Worm (Caenorhabditis elegans) whole organism, L2 larva: ENCODE data around the gene T13A10.64.

Experiments used
- ama-1 ChIP-seq: fragments of 150-350 bp; optimal IDR thresholded peaks from 2 replicates; lab custom pipeline; 2018; ENCODE audit warnings: inconsistent platforms
- lsy-2 ChIP-seq, 2 experiments: fragments of 150-350 bp in 1 of 2; sonication (generic microtip) in 1 of 2; optimal IDR thresholded peaks; 2 replicates each; lab custom pipeline; 2014 to 2017; ENCODE audit warnings: missing biosample characterization in 2 of 2, missing genetic modification characterization in 2 of 2
- nhr-77 ChIP-seq: fragments of 150-350 bp; optimal IDR thresholded peaks from 2 replicates; lab custom pipeline; 2014; ENCODE audit warnings: missing biosample characterization, missing genetic modification characterization
- snpc-4 ChIP-seq: fragments of 150-350 bp; optimal IDR thresholded peaks from 2 replicates; lab custom pipeline; 2014; ENCODE audit warnings: missing biosample characterization, missing genetic modification characterization
- zag-1 ChIP-seq: fragments of 150-350 bp; optimal IDR thresholded peaks from 2 replicates; lab custom pipeline; 2014; ENCODE audit warnings: missing biosample characterization, missing genetic modification characterization

DNA sequence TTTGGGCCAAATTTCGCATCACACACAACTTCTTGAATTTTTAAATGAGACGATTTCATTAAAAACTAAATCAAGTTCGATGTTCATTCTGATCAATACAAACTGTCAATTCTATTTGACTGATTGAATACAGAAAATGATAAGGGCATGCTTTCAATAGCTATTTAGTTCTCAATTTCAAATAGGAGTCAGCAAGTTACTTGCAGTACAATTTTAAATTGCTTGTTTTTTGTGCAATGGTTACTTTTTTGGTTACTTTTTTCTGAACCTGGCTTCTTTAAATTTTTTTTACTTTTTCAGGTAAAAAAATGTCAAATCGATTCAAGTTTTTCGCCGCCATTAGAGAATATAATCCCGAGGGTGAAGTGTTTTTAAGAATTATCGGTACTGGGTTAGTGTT, 29.6 kb upstream of the T13A10.64 start, which contains the start of gene C49A9.2:
- TF ChIP-seq ama-1 (no peak), zag-1 (tag; lab: Kevin White, UChicago) (no peak), lsy-2 (tag; optimal IDR thresholded peaks at IDR 0.05; lab: Kevin White, UChicago) (no peak), nhr-77 (tag; lab: Kevin White, UChicago) (no peak), snpc-4 (tag; lab: Kevin White, UChicago) (no peak)
